Worm (Caenorhabditis elegans) whole organism, L1 larva: ENCODE results near the gene F17C11.12.

Experiments used
- C04F5.9 ChIP-seq: sonication (generic microtip); optimal IDR thresholded peaks from 2 replicates; lab custom pipeline; 2016; ENCODE audit warnings: missing genetic modification characterization, missing compliant biosample characterization
- C16A3.4 ChIP-seq: fragments of 150-350 bp; optimal IDR thresholded peaks from 2 replicates; lab custom pipeline; 2014; ENCODE audit warnings: missing biosample characterization, missing genetic modification characterization
- aly-2 ChIP-seq: fragments of 150-350 bp; optimal IDR thresholded peaks from 2 replicates; lab custom pipeline; 2014; ENCODE audit warnings: missing biosample characterization, missing genetic modification characterization
- ama-1 ChIP-seq: fragments of 150-350 bp; optimal IDR thresholded peaks from 2 replicates; lab custom pipeline; 2014
- blmp-1 ChIP-seq: fragments of 150-350 bp; optimal IDR thresholded peaks from 2 replicates; lab custom pipeline; 2014; ENCODE audit warnings: missing biosample characterization, missing genetic modification characterization
- ceh-63 ChIP-seq: fragments of 200-800 bp; sonication (Bioruptor generic); optimal IDR thresholded peaks from 2 replicates; lab custom pipeline; 2018; ENCODE audit warnings: mild to moderate bottlenecking, missing genetic modification characterization, missing compliant biosample characterization
- ceh-82 ChIP-seq, 3 experiments: fragments of 150-350 bp in 1 of 3; sonication (generic microtip) in 2 of 3; optimal IDR thresholded peaks; 2 replicates each; lab custom pipeline; 2014 to 2017; ENCODE audit warnings: missing biosample characterization in 3 of 3, missing genetic modification characterization in 3 of 3
- ceh-88 ChIP-seq: fragments of 200-800 bp; sonication (Bioruptor generic); IDR thresholded peaks from 2 replicates; pipeline ENCODE4 v1.3.6; 2022; ENCODE audit warnings: missing genetic modification characterization, missing compliant biosample characterization
- dpl-1 ChIP-seq, 3 experiments: fragments of 150-350 bp in 2 of 3; sonication (generic microtip) in 1 of 3; optimal IDR thresholded peaks; 2 replicates each; lab custom pipeline; 2014 to 2017; ENCODE audit warnings: missing biosample characterization in 3 of 3, missing genetic modification characterization in 3 of 3, missing genetic modification reagents in 3 of 3
- dsc-1 ChIP-seq: sonication (generic microtip); optimal IDR thresholded peaks from 2 replicates; lab custom pipeline; 2016; ENCODE audit warnings: mild to moderate bottlenecking, missing genetic modification characterization, missing compliant biosample characterization
- efl-1 ChIP-seq, 4 experiments: fragments of 150-350 bp; optimal IDR thresholded peaks in 3 of 4; peaks in 1 of 4; 1 replicate in 1 of 4; 2 replicates in 3 of 4; lab custom pipeline; 2014; ENCODE audit warnings: missing biosample characterization in 2 of 4, missing genetic modification characterization in 2 of 4, missing genetic modification reagents in 2 of 4
- efl-3 ChIP-seq: fragments of 200-800 bp; sonication (Bioruptor generic); optimal IDR thresholded peaks from 2 replicates; lab custom pipeline; 2018; ENCODE audit warnings: mild to moderate bottlenecking, missing genetic modification characterization, missing compliant biosample characterization
- elt-2 ChIP-seq: sonication (generic microtip); optimal IDR thresholded peaks from 2 replicates; lab custom pipeline; 2016; ENCODE audit warnings: missing genetic modification characterization, mild to moderate bottlenecking, inconsistent platforms, missing compliant biosample characterization, missing genetic modification reagents
- elt-3 ChIP-seq, 6 experiments: fragments of 150-350 bp in 1 of 6; sonication (generic microtip); optimal IDR thresholded peaks; 2 replicates each; lab custom pipeline; 2017 to 2018; ENCODE audit warnings: missing biosample characterization in 6 of 6, missing genetic modification characterization in 6 of 6, inconsistent platforms in 1 of 6
- ets-5 ChIP-seq: fragments of 200-800 bp; sonication (Bioruptor generic); IDR thresholded peaks from 2 replicates; pipeline ENCODE4 v1.3.6; 2022; ENCODE audit warnings: missing genetic modification characterization, missing compliant biosample characterization
- fkh-10 ChIP-seq: sonication (generic microtip); optimal IDR thresholded peaks from 2 replicates; lab custom pipeline; 2017; ENCODE audit warnings: missing biosample characterization, missing genetic modification reagents, missing genetic modification characterization
- fos-1 ChIP-seq: fragments of 150-350 bp; optimal IDR thresholded peaks from 2 replicates; lab custom pipeline; 2014; ENCODE audit warnings: missing biosample characterization, missing genetic modification characterization
- grh-1 ChIP-seq: fragments of 200-800 bp; sonication (Bioruptor generic); IDR thresholded peaks from 2 replicates; pipeline ENCODE4 v1.3.6; 2022; ENCODE audit warnings: missing genetic modification reagents, missing genetic modification characterization, missing compliant biosample characterization
- hlh-17 ChIP-seq: fragments of 200-800 bp; sonication (Bioruptor generic); optimal IDR thresholded peaks from 2 replicates; lab custom pipeline; 2018; ENCODE audit warnings: missing genetic modification characterization, mild to moderate bottlenecking, missing compliant biosample characterization, moderate library complexity, borderline replicate concordance
- hlh-4 ChIP-seq: sonication (generic microtip); optimal IDR thresholded peaks from 2 replicates; lab custom pipeline; 2016; ENCODE audit warnings: mild to moderate bottlenecking, missing genetic modification characterization, missing compliant biosample characterization
- hpl-2 ChIP-seq: fragments of 150-350 bp; optimal IDR thresholded peaks from 2 replicates; lab custom pipeline; 2014; ENCODE audit warnings: missing biosample characterization, missing genetic modification reagents, missing genetic modification characterization
- isw-1 ChIP-seq: fragments of 200-800 bp; sonication (Bioruptor generic); IDR thresholded peaks from 2 replicates; pipeline ENCODE4 v1.3.6; 2022; ENCODE audit warnings: missing genetic modification characterization, missing compliant biosample characterization
- jun-1 ChIP-seq: fragments of 150-350 bp; optimal IDR thresholded peaks from 2 replicates; lab custom pipeline; 2014; ENCODE audit warnings: missing biosample characterization, missing genetic modification reagents, missing genetic modification characterization
- lin-15B ChIP-seq: fragments of 150-350 bp; sonication (generic microtip); optimal IDR thresholded peaks from 3 replicates; lab custom pipeline; 2014; ENCODE audit warnings: missing biosample characterization, missing genetic modification characterization
- lin-35 ChIP-seq, 2 experiments: fragments of 150-350 bp; optimal IDR thresholded peaks; 2 replicates each; lab custom pipeline; 2014; ENCODE audit warnings: missing biosample characterization in 2 of 2, missing genetic modification characterization in 2 of 2, missing genetic modification reagents in 2 of 2
- lin-39 ChIP-seq: fragments of 150-350 bp; optimal IDR thresholded peaks from 2 replicates; lab custom pipeline; 2014; ENCODE audit warnings: missing biosample characterization, missing genetic modification reagents, missing genetic modification characterization
- lir-3 ChIP-seq: sonication (generic microtip); optimal IDR thresholded peaks from 2 replicates; lab custom pipeline; 2016; ENCODE audit warnings: mild to moderate bottlenecking, missing genetic modification characterization, moderate library complexity, missing compliant biosample characterization; ENCODE audit not compliant: poor library complexity
- lsy-2 ChIP-seq, 2 experiments: fragments of 150-350 bp; optimal IDR thresholded peaks; 2 replicates each; lab custom pipeline; 2014; ENCODE audit warnings: missing biosample characterization in 2 of 2, missing genetic modification characterization in 2 of 2
- mep-1 ChIP-seq: fragments of 150-350 bp; optimal IDR thresholded peaks from 2 replicates; lab custom pipeline; 2014; ENCODE audit warnings: missing biosample characterization, missing genetic modification characterization
- nhr-11 ChIP-seq: fragments of 150-350 bp; optimal IDR thresholded peaks from 2 replicates; lab custom pipeline; 2014; ENCODE audit warnings: missing biosample characterization, missing genetic modification characterization
- nhr-12 ChIP-seq: sonication (generic microtip); optimal IDR thresholded peaks from 2 replicates; lab custom pipeline; 2017; ENCODE audit warnings: missing biosample characterization, missing genetic modification characterization
- nhr-19 ChIP-seq: fragments of 200-800 bp; sonication (Bioruptor generic); conservative IDR thresholded peaks from 2 replicates; pipeline ENCODE4 v1.3.6; 2022; ENCODE audit warnings: missing genetic modification characterization, missing compliant biosample characterization
- nhr-20 ChIP-seq: sonication (generic microtip); optimal IDR thresholded peaks from 2 replicates; lab custom pipeline; 2016; ENCODE audit warnings: mild to moderate bottlenecking, missing genetic modification characterization, missing compliant biosample characterization
- nhr-237 ChIP-seq: fragments of 150-350 bp; optimal IDR thresholded peaks from 2 replicates; lab custom pipeline; 2014; ENCODE audit warnings: missing biosample characterization, missing genetic modification characterization
- nhr-76 ChIP-seq: sonication (generic microtip); optimal IDR thresholded peaks from 2 replicates; lab custom pipeline; 2017; ENCODE audit warnings: missing biosample characterization, missing genetic modification characterization
- nhr-85 ChIP-seq: sonication (generic microtip); peaks from one replicate; lab custom pipeline; 2016; ENCODE audit warnings: missing genetic modification characterization, inconsistent platforms, missing compliant biosample characterization
- nhr-90 ChIP-seq: sonication (generic microtip); optimal IDR thresholded peaks from 2 replicates; lab custom pipeline; 2016; ENCODE audit warnings: mild to moderate bottlenecking, missing genetic modification characterization, missing compliant biosample characterization; ENCODE audit not compliant: poor library complexity
- pag-3 ChIP-seq: sonication (generic microtip); optimal IDR thresholded peaks from 2 replicates; lab custom pipeline; 2017; ENCODE audit warnings: missing genetic modification characterization, mild to moderate bottlenecking, missing compliant biosample characterization, antibody characterized with exemption, borderline replicate concordance; ENCODE audit not compliant: insufficient read depth
- pax-3 ChIP-seq: fragments of 200-800 bp; sonication (Bioruptor generic); optimal IDR thresholded peaks from 2 replicates; lab custom pipeline; 2018; ENCODE audit warnings: mild to moderate bottlenecking, missing genetic modification characterization, moderate library complexity, missing compliant biosample characterization
- skn-1 ChIP-seq: fragments of 150-350 bp; optimal IDR thresholded peaks from 2 replicates; lab custom pipeline; 2014; ENCODE audit warnings: missing biosample characterization, missing genetic modification characterization
- snpc-4 ChIP-seq: fragments of 150-350 bp; optimal IDR thresholded peaks from 2 replicates; lab custom pipeline; 2014; ENCODE audit warnings: missing biosample characterization, missing genetic modification characterization
- snu-23 ChIP-seq: sonication (generic microtip); optimal IDR thresholded peaks from 2 replicates; lab custom pipeline; 2016; ENCODE audit warnings: missing genetic modification characterization, missing compliant biosample characterization
- sox-4 ChIP-seq: sonication (generic microtip); optimal IDR thresholded peaks from 2 replicates; lab custom pipeline; 2016; ENCODE audit warnings: missing genetic modification characterization, missing compliant biosample characterization
- sup-37 ChIP-seq: fragments of 200-800 bp; sonication (Bioruptor generic); optimal IDR thresholded peaks from 2 replicates; lab custom pipeline; 2018; ENCODE audit warnings: mild to moderate bottlenecking, missing genetic modification characterization, missing compliant biosample characterization
- swsn-7 ChIP-seq: sonication (generic microtip); optimal IDR thresholded peaks from 2 replicates; lab custom pipeline; 2016; ENCODE audit warnings: missing genetic modification characterization, missing compliant biosample characterization
- tlp-1 ChIP-seq: fragments of 150-350 bp; optimal IDR thresholded peaks from 2 replicates; lab custom pipeline; 2014; ENCODE audit warnings: missing biosample characterization, missing genetic modification characterization
- unc-130 ChIP-seq: fragments of 150-350 bp; optimal IDR thresholded peaks from 2 replicates; lab custom pipeline; 2017; ENCODE audit warnings: missing biosample characterization, missing genetic modification characterization, inconsistent platforms
- unc-30 ChIP-seq: sonication (generic microtip); optimal IDR thresholded peaks from 2 replicates; lab custom pipeline; 2017; ENCODE audit warnings: missing biosample characterization, missing genetic modification characterization
- unc-62 ChIP-seq: fragments of 150-350 bp; optimal IDR thresholded peaks from 2 replicates; lab custom pipeline; 2014; ENCODE audit warnings: missing biosample characterization, missing genetic modification reagents, missing genetic modification characterization
- unc-86 ChIP-seq: sonication (generic microtip); optimal IDR thresholded peaks from 2 replicates; lab custom pipeline; 2016; ENCODE audit warnings: missing genetic modification characterization, missing compliant biosample characterization
- unc-98 ChIP-seq: fragments of 200-800 bp; sonication (Bioruptor generic); IDR thresholded peaks from 2 replicates; pipeline ENCODE4 v1.3.6; 2022; ENCODE audit warnings: missing genetic modification characterization, missing compliant biosample characterization

The F17C11.12 gene

DNA sequence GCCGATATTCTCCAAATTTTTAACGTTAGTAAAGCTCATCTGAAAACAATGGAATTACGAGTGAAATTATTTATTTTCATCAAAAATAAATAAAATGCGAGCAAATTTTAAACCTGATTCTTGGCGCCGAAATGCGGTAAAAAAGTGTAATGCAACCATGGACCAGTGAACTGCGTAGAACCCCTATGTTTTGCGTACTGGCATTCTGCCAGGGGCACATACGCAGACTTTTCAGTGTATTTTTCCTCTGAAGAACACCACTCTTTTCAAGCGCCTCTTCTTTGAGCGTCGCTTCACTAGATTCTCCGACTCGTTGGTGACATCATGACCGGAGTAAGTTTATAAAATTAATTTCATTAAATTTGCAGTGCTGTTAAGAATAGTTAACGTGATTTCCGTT, 28.8 kb upstream of the F17C11.12 start, which contains the start of the genes ctf-4 and eef-1G (continued):
- TF ChIP-seq lin-39 (tag; lab: Kevin White, UChicago) (peak; percentile 82), isw-1 (GFP tag; lab: Robert Waterston, UW) (peak; percentile 94), unc-30 (tag; lab: Kevin White, UChicago) (no peak), nhr-76 (tag; lab: Kevin White, UChicago) (peak; percentile 15), dpl-1 (GFP tag; optimal IDR thresholded peaks at IDR 0.05; lab: Kevin White, UChicago) (peak; percentile 95 to 96 (median 95)), hlh-17 (GFP tag; lab: Kevin White, UChicago) (no peak), jun-1 (tag; lab: Kevin White, UChicago) (peak; percentile 91), snu-23 (GFP tag; lab: Kevin White, UChicago) (peak; percentile 98), pag-3 (tag; lab: Kevin White, UChicago) (no peak), grh-1 (peak; percentile 93), elt-2 (tag; lab: Kevin White, UChicago) (peak; percentile 92), efl-3 (GFP tag; lab: Kevin White, UChicago) (no peak), hlh-4 (tag; lab: Kevin White, UChicago) (no peak), ets-5 (no peak), nhr-11 (tag; lab: Kevin White, UChicago) (peak; percentile 69), lin-15B (tag; lab: Kevin White, UChicago) (peak; percentile 92), unc-86 (tag; lab: Kevin White, UChicago) (peak; percentile 91), dsc-1 (tag; lab: Kevin White, UChicago) (peak; percentile 95), unc-130 (tag; lab: Kevin White, UChicago) (peak; percentile 99), unc-98 (GFP tag; lab: Robert Waterston, UW) (peak; percentile 72), swsn-7 (tag; lab: Kevin White, UChicago) (peak; percentile 95), blmp-1 (tag; lab: Kevin White, UChicago) (peak; percentile 92), fos-1 (peak; percentile 93), sox-4 (tag; lab: Kevin White, UChicago) (peak; percentile 86), mep-1 (tag; lab: Kevin White, UChicago) (peak; percentile 98), nhr-85 (tag; lab: Kevin White, UChicago) (peak; percentile 98), unc-62 (GFP tag; lab: Kevin White, UChicago) (no peak), nhr-237 (tag; lab: Kevin White, UChicago) (peak; percentile 89), elt-3 (tag; optimal IDR thresholded peaks at IDR 0.05; lab: Kevin White, UChicago) (peak in 4 of 6 experiments; percentile 30 to 96 (median 94)), C16A3.4 (tag; lab: Kevin White, UChicago) (peak; percentile 98), lin-35 (GFP tag; optimal IDR thresholded peaks at IDR 0.05; lab: Kevin White, UChicago) (peak; percentile 97 to 99), sup-37 (GFP tag; lab: Kevin White, UChicago) (peak; percentile 71), C04F5.9 (tag; lab: Kevin White, UChicago) (peak; percentile 53), ceh-82 (tag; optimal IDR thresholded peaks at IDR 0.05; lab: Kevin White, UChicago) (peak; percentile 88 to 98 (median 94)), hpl-2 (GFP tag; lab: Kevin White, UChicago) (peak; percentile 89), lsy-2 (tag; optimal IDR thresholded peaks at IDR 0.05; lab: Kevin White, UChicago) (peak; percentile 94 to 97), skn-1 (peak; percentile 96), ceh-88 (GFP tag; lab: Robert Waterston, UW) (peak; percentile 85), tlp-1 (tag; lab: Kevin White, UChicago) (no peak), ceh-63 (no peak), ama-1 (peak; percentile 51), nhr-12 (tag; lab: Kevin White, UChicago) (no peak)

DNA sequence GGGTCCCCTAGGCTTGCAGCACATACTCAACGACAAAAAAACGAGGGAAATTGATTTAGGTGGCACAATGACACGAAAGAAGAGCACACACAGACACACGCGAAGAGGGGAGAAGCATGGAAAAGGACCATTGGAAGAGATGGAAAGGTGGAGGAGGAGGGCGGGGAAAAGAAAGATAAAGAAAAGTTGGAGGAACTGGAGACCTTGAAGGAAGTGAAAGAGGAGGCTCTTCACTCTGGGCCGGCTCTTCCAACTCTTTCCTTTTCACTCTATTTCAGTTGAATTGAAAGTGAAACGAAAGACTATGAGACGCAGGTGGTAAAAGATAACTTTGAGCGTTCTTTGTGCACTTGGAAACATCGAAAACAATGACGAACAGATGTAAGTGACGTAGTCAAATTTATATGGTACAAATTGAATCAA, 24.7 kb upstream of the F17C11.12 start:
- TF ChIP-seq ets-5 (no peak), elt-3 (tag; optimal IDR thresholded peaks at IDR 0.05; lab: Kevin White, UChicago) (no peak), nhr-20 (peak; percentile 69), unc-86 (tag; lab: Kevin White, UChicago) (peak; percentile 78), aly-2 (tag; lab: Kevin White, UChicago) (no peak), efl-1 (optimal IDR thresholded peaks at IDR 0.05; lab: Kevin White, UChicago) (peak; percentile 26 to 49), efl-1 (GFP tag; optimal IDR thresholded peaks at IDR 0.05 in 1 of 2; lab: Kevin White, UChicago) (peak; percentile 22 to 94), C04F5.9 (tag; lab: Kevin White, UChicago) (no peak), nhr-90 (tag; lab: Kevin White, UChicago) (peak; percentile 9), nhr-19 (GFP tag; lab: Robert Waterston, UW) (peak; percentile 99), sup-37 (GFP tag; lab: Kevin White, UChicago) (peak; percentile 5), nhr-237 (tag; lab: Kevin White, UChicago) (no peak), snpc-4 (tag; lab: Kevin White, UChicago) (peak; percentile 6), pax-3 (tag; lab: Kevin White, UChicago) (no peak), nhr-11 (tag; lab: Kevin White, UChicago) (no peak), ama-1 (no peak), lir-3 (tag; lab: Kevin White, UChicago) (peak; percentile 59), fkh-10 (peak; percentile 63)
